Worm (Caenorhabditis elegans): ENCODE data around the gene npl-4.1.

The npl-4.1 gene

DNA sequence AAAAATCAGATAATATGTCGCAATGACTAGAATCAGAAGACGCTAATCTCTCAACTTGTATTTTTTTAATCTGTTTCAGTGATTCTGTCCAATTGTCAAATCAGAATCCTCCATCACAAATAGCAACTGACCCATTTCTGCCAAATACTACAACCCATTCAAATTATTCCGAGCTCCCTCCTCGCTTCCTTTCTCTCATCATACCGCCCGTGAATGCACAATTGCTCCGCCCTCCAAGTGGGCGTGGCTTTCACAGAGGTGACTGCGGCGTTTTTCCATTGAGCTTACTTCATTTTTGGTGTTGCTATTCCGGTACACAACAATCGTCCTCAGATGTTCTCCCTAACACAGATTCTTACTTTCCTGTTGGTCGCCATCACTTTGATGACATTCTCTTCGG is 49.6 kb downstream of the npl-4.1 start, which contains the start of gene flp-27:
Gene flp-27, plus strand, starts transcription at position 301 of the 400 bp plus-strand sequence.
- TF ChIP-seq him-1 (tag; optimal IDR thresholded peaks at IDR 0.05) (no peak), W03F9.2 (tag; optimal IDR thresholded peaks at IDR 0.05) (no peak), dao-5 (tag; optimal IDR thresholded peaks at IDR 0.05) (no peak)

Measured in whole organism, L4/young adult.